Worm (Caenorhabditis elegans): Measurements from ENCODE around the gene F42H10.3.

DNA sequence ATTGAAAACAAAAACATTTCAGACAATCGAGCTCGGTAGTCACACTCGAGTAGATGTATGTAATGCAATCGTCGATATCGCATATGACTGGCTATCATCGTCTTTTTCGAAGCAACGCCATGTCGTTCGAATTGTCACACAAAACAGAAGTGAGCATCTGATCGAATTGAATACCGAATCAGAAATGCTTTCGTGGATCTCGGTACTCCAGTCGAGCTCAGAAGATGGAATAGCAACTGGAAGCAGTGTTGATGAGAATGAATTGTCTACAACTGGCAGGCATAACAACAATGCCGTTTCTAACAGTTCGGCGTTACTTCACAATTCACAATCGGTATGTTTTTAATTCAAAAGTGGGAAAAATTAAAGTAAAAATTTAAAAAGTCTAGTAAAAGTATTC, 25.3 kb downstream of the F42H10.3 start:
- TF ChIP-seq T22C8.4 (GFP tag; IDR thresholded peaks at IDR 0.05) (no peak), ztf-29 (GFP tag; IDR thresholded peaks at IDR 0.05) (no peak), flt-1 (GFP tag; IDR thresholded peaks at IDR 0.05) (no peak), klf-2 (GFP tag; conservative IDR thresholded peaks at IDR 0.05) (no peak), tab-1 (GFP tag; IDR thresholded peaks at IDR 0.05) (no peak), cog-1 (tag; optimal IDR thresholded peaks at IDR 0.05) (no peak), ztf-23 (GFP tag; IDR thresholded peaks at IDR 0.05) (no peak), med-1 (GFP tag; optimal IDR thresholded peaks at IDR 0.05; ENCODE audit: insufficient read depth) (no peak), ref-1 (GFP tag; conservative IDR thresholded peaks at IDR 0.05) (no peak)

Measured in whole organism, midembryonic.